Worm (Caenorhabditis elegans) whole organism, L1 larva: ENCODE results near the gene ZK643.6.

Experiments used
- C04F5.9 ChIP-seq: sonication (generic microtip); optimal IDR thresholded peaks from 2 replicates; lab custom pipeline; 2016; ENCODE audit warnings: missing genetic modification characterization, missing compliant biosample characterization
- C16A3.4 ChIP-seq: fragments of 150-350 bp; optimal IDR thresholded peaks from 2 replicates; lab custom pipeline; 2014; ENCODE audit warnings: missing biosample characterization, missing genetic modification characterization
- F16B12.6 ChIP-seq: fragments of 150-350 bp; optimal IDR thresholded peaks from 2 replicates; lab custom pipeline; 2014; ENCODE audit warnings: missing biosample characterization, missing genetic modification characterization
- Y116A8C.19 ChIP-seq: sonication (generic microtip); optimal IDR thresholded peaks from 2 replicates; lab custom pipeline; 2016; ENCODE audit warnings: missing compliant biosample characterization, missing genetic modification characterization, borderline replicate concordance
- aly-2 ChIP-seq: fragments of 150-350 bp; optimal IDR thresholded peaks from 2 replicates; lab custom pipeline; 2014; ENCODE audit warnings: missing biosample characterization, missing genetic modification characterization
- ama-1 ChIP-seq: fragments of 150-350 bp; optimal IDR thresholded peaks from 2 replicates; lab custom pipeline; 2014
- blmp-1 ChIP-seq: fragments of 150-350 bp; optimal IDR thresholded peaks from 2 replicates; lab custom pipeline; 2014; ENCODE audit warnings: missing biosample characterization, missing genetic modification characterization
- ceh-8 ChIP-seq: fragments of 200-800 bp; sonication (Bioruptor generic); optimal IDR thresholded peaks from 2 replicates; lab custom pipeline; 2018; ENCODE audit warnings: mild to moderate bottlenecking, missing genetic modification characterization, moderate library complexity, missing compliant biosample characterization
- ceh-82 ChIP-seq, 3 experiments: fragments of 150-350 bp in 1 of 3; sonication (generic microtip) in 2 of 3; optimal IDR thresholded peaks; 2 replicates each; lab custom pipeline; 2014 to 2017; ENCODE audit warnings: missing biosample characterization in 3 of 3, missing genetic modification characterization in 3 of 3
- ceh-88 ChIP-seq: fragments of 200-800 bp; sonication (Bioruptor generic); IDR thresholded peaks from 2 replicates; pipeline ENCODE4 v1.3.6; 2022; ENCODE audit warnings: missing genetic modification characterization, missing compliant biosample characterization
- ceh-90 ChIP-seq: sonication (generic microtip); optimal IDR thresholded peaks from 2 replicates; lab custom pipeline; 2016; ENCODE audit warnings: missing genetic modification characterization, missing compliant biosample characterization
- dpl-1 ChIP-seq, 3 experiments: fragments of 150-350 bp in 2 of 3; sonication (generic microtip) in 1 of 3; optimal IDR thresholded peaks; 2 replicates each; lab custom pipeline; 2014 to 2017; ENCODE audit warnings: missing biosample characterization in 3 of 3, missing genetic modification characterization in 3 of 3, missing genetic modification reagents in 3 of 3
- dsc-1 ChIP-seq: sonication (generic microtip); optimal IDR thresholded peaks from 2 replicates; lab custom pipeline; 2016; ENCODE audit warnings: mild to moderate bottlenecking, missing genetic modification characterization, missing compliant biosample characterization
- efl-1 ChIP-seq, 4 experiments: fragments of 150-350 bp; optimal IDR thresholded peaks in 3 of 4; peaks in 1 of 4; 1 replicate in 1 of 4; 2 replicates in 3 of 4; lab custom pipeline; 2014; ENCODE audit warnings: missing biosample characterization in 2 of 4, missing genetic modification characterization in 2 of 4, missing genetic modification reagents in 2 of 4
- egl-13 ChIP-seq: sonication (generic microtip); optimal IDR thresholded peaks from 2 replicates; lab custom pipeline; 2016; ENCODE audit warnings: missing genotype, missing genetic modification reagents, missing genetic modification characterization, missing compliant biosample characterization
- egl-27 ChIP-seq, 2 experiments: fragments of 150-350 bp in 1 of 2; sonication (generic microtip); optimal IDR thresholded peaks; 3 replicates each; lab custom pipeline; 2017 to 2018; ENCODE audit warnings: missing biosample characterization in 2 of 2, missing genetic modification characterization in 2 of 2, missing genetic modification reagents in 2 of 2
- elt-3 ChIP-seq, 6 experiments: fragments of 150-350 bp in 1 of 6; sonication (generic microtip); optimal IDR thresholded peaks; 2 replicates each; lab custom pipeline; 2017 to 2018; ENCODE audit warnings: missing biosample characterization in 6 of 6, missing genetic modification characterization in 6 of 6, inconsistent platforms in 1 of 6
- ets-5 ChIP-seq: fragments of 200-800 bp; sonication (Bioruptor generic); IDR thresholded peaks from 2 replicates; pipeline ENCODE4 v1.3.6; 2022; ENCODE audit warnings: missing genetic modification characterization, missing compliant biosample characterization
- fkh-10 ChIP-seq: sonication (generic microtip); optimal IDR thresholded peaks from 2 replicates; lab custom pipeline; 2017; ENCODE audit warnings: missing biosample characterization, missing genetic modification reagents, missing genetic modification characterization
- fkh-4 ChIP-seq: sonication (generic microtip); optimal IDR thresholded peaks from 2 replicates; lab custom pipeline; 2016; ENCODE audit warnings: missing compliant biosample characterization, missing genetic modification characterization, borderline replicate concordance
- fos-1 ChIP-seq: fragments of 150-350 bp; optimal IDR thresholded peaks from 2 replicates; lab custom pipeline; 2014; ENCODE audit warnings: missing biosample characterization, missing genetic modification characterization
- hlh-4 ChIP-seq: sonication (generic microtip); optimal IDR thresholded peaks from 2 replicates; lab custom pipeline; 2016; ENCODE audit warnings: mild to moderate bottlenecking, missing genetic modification characterization, missing compliant biosample characterization
- hpl-2 ChIP-seq: fragments of 150-350 bp; optimal IDR thresholded peaks from 2 replicates; lab custom pipeline; 2014; ENCODE audit warnings: missing biosample characterization, missing genetic modification reagents, missing genetic modification characterization
- isw-1 ChIP-seq: fragments of 200-800 bp; sonication (Bioruptor generic); IDR thresholded peaks from 2 replicates; pipeline ENCODE4 v1.3.6; 2022; ENCODE audit warnings: missing genetic modification characterization, missing compliant biosample characterization
- lin-15B ChIP-seq: fragments of 150-350 bp; sonication (generic microtip); optimal IDR thresholded peaks from 3 replicates; lab custom pipeline; 2014; ENCODE audit warnings: missing biosample characterization, missing genetic modification characterization
- lin-35 ChIP-seq, 2 experiments: fragments of 150-350 bp; optimal IDR thresholded peaks; 2 replicates each; lab custom pipeline; 2014; ENCODE audit warnings: missing biosample characterization in 2 of 2, missing genetic modification characterization in 2 of 2, missing genetic modification reagents in 2 of 2
- lsy-2 ChIP-seq, 2 experiments: fragments of 150-350 bp; optimal IDR thresholded peaks; 2 replicates each; lab custom pipeline; 2014; ENCODE audit warnings: missing biosample characterization in 2 of 2, missing genetic modification characterization in 2 of 2
- mab-9 ChIP-seq: fragments of 200-800 bp; sonication (Bioruptor generic); IDR thresholded peaks from 2 replicates; pipeline ENCODE4 v1.3.6; 2022; ENCODE audit warnings: missing genetic modification reagents, missing genetic modification characterization, missing compliant biosample characterization
- mef-2 ChIP-seq: fragments of 150-350 bp; optimal IDR thresholded peaks from 2 replicates; lab custom pipeline; 2014; ENCODE audit warnings: missing biosample characterization, missing genetic modification characterization
- mep-1 ChIP-seq: fragments of 150-350 bp; optimal IDR thresholded peaks from 2 replicates; lab custom pipeline; 2014; ENCODE audit warnings: missing biosample characterization, missing genetic modification characterization
- nhr-11 ChIP-seq: fragments of 150-350 bp; optimal IDR thresholded peaks from 2 replicates; lab custom pipeline; 2014; ENCODE audit warnings: missing biosample characterization, missing genetic modification characterization
- nhr-19 ChIP-seq: fragments of 200-800 bp; sonication (Bioruptor generic); conservative IDR thresholded peaks from 2 replicates; pipeline ENCODE4 v1.3.6; 2022; ENCODE audit warnings: missing genetic modification characterization, missing compliant biosample characterization
- nhr-28 ChIP-seq: fragments of 150-350 bp; optimal IDR thresholded peaks from 2 replicates; lab custom pipeline; 2014; ENCODE audit warnings: missing biosample characterization, missing genetic modification characterization
- nhr-71 ChIP-seq: sonication (generic microtip); optimal IDR thresholded peaks from 2 replicates; lab custom pipeline; 2016; ENCODE audit warnings: mild to moderate bottlenecking, missing genetic modification characterization, moderate library complexity, missing compliant biosample characterization
- nhr-76 ChIP-seq: sonication (generic microtip); optimal IDR thresholded peaks from 2 replicates; lab custom pipeline; 2017; ENCODE audit warnings: missing biosample characterization, missing genetic modification characterization
- nhr-84 ChIP-seq: sonication (generic microtip); optimal IDR thresholded peaks from 2 replicates; lab custom pipeline; 2017; ENCODE audit warnings: missing biosample characterization, missing genetic modification characterization
- pax-3 ChIP-seq: fragments of 200-800 bp; sonication (Bioruptor generic); optimal IDR thresholded peaks from 2 replicates; lab custom pipeline; 2018; ENCODE audit warnings: mild to moderate bottlenecking, missing genetic modification characterization, moderate library complexity, missing compliant biosample characterization
- pqm-1 ChIP-seq: sonication (generic microtip); optimal IDR thresholded peaks from 3 replicates; lab custom pipeline; 2017; ENCODE audit warnings: missing biosample characterization, missing genetic modification characterization
- rnt-1 ChIP-seq: sonication (generic microtip); optimal IDR thresholded peaks from 2 replicates; lab custom pipeline; 2016; ENCODE audit warnings: mild to moderate bottlenecking, missing genetic modification characterization, moderate library complexity, missing compliant biosample characterization
- snu-23 ChIP-seq: sonication (generic microtip); optimal IDR thresholded peaks from 2 replicates; lab custom pipeline; 2016; ENCODE audit warnings: missing genetic modification characterization, missing compliant biosample characterization
- swsn-7 ChIP-seq: sonication (generic microtip); optimal IDR thresholded peaks from 2 replicates; lab custom pipeline; 2016; ENCODE audit warnings: missing genetic modification characterization, missing compliant biosample characterization
- unc-130 ChIP-seq: fragments of 150-350 bp; optimal IDR thresholded peaks from 2 replicates; lab custom pipeline; 2017; ENCODE audit warnings: missing biosample characterization, missing genetic modification characterization, inconsistent platforms
- unc-62 ChIP-seq: fragments of 150-350 bp; optimal IDR thresholded peaks from 2 replicates; lab custom pipeline; 2014; ENCODE audit warnings: missing biosample characterization, missing genetic modification reagents, missing genetic modification characterization
- unc-86 ChIP-seq: sonication (generic microtip); optimal IDR thresholded peaks from 2 replicates; lab custom pipeline; 2016; ENCODE audit warnings: missing genetic modification characterization, missing compliant biosample characterization
- unc-98 ChIP-seq: fragments of 200-800 bp; sonication (Bioruptor generic); IDR thresholded peaks from 2 replicates; pipeline ENCODE4 v1.3.6; 2022; ENCODE audit warnings: missing genetic modification characterization, missing compliant biosample characterization
- vab-15 ChIP-seq: sonication (generic microtip); optimal IDR thresholded peaks from 2 replicates; lab custom pipeline; 2017; ENCODE audit warnings: missing genotype, mild to moderate bottlenecking, missing genetic modification characterization, missing compliant biosample characterization
- xbp-1 ChIP-seq: sonication (generic microtip); optimal IDR thresholded peaks from 2 replicates; lab custom pipeline; 2016; ENCODE audit warnings: missing genetic modification characterization, missing compliant biosample characterization
- zag-1 ChIP-seq: fragments of 150-350 bp; optimal IDR thresholded peaks from 2 replicates; lab custom pipeline; 2014; ENCODE audit warnings: missing biosample characterization, missing genetic modification characterization
- ztf-11 ChIP-seq, 2 experiments: sonication (generic microtip); optimal IDR thresholded peaks; 2 replicates each; lab custom pipeline; 2016 to 2017; ENCODE audit warnings: missing genetic modification characterization in 2 of 2, missing biosample characterization in 1 of 2, missing compliant biosample characterization in 1 of 2
- ztf-4 ChIP-seq: fragments of 150-350 bp; optimal IDR thresholded peaks from 2 replicates; lab custom pipeline; 2014; ENCODE audit warnings: missing biosample characterization, missing genetic modification characterization

The ZK643.6 gene

DNA sequence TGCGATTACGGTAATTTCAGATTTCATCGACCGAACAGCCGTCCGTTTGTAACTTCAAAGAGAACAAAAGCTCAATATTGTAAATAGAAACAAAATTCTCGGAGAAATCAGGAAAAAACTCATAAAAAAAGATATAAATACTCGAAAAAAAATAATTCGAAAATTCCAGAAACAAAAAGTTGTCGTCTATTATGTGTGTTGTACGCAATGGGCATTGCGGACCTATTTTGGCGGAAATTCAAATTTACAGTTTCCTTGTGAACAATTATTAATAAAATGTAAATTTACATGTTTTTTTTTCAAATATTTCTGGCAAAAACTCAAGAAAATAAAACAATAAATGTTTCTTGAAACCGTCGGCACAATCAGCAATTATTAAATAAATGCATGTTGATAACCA, 24.9 kb upstream of the ZK643.6 start:
- TF ChIP-seq F16B12.6 (peak; percentile 5), lin-35 (GFP tag; optimal IDR thresholded peaks at IDR 0.05; lab: Kevin White, UChicago) (peak in 1 of 2 experiments; percentile 11), efl-1 (optimal IDR thresholded peaks at IDR 0.05; lab: Kevin White, UChicago) (no peak), efl-1 (GFP tag; optimal IDR thresholded peaks at IDR 0.05 in 1 of 2; lab: Kevin White, UChicago) (peak in 1 of 2 experiments; percentile 41), dpl-1 (GFP tag; optimal IDR thresholded peaks at IDR 0.05; lab: Kevin White, UChicago) (peak in 1 of 3 experiments; percentile 40), unc-62 (GFP tag; lab: Kevin White, UChicago) (no peak), mef-2 (tag; lab: Kevin White, UChicago) (no peak)

DNA sequence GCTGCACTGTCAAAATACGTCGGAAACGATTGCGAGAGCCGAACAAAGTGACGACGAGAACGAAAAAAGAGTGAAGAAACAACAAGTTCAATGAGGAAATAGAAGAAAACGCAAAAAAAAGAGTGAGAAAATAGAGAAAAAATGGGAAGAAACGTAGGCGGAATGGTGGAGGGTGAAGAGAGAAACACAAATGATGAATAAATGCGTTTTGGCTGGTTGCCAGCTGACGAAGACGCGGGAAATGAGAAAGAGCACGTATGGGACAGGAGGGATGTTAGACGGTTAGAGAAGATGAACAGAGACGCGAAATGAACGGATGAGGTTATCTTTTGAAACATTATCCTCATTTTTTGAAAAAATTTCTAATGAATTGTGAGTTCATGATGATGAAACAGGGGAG, 24.4 kb upstream of the ZK643.6 start:
- TF ChIP-seq unc-130 = no peak
- TF ChIP-seq egl-13 (tag; lab: Kevin White, UChicago) = no peak
- TF ChIP-seq ceh-90 (tag; lab: Kevin White, UChicago) = no peak
- TF ChIP-seq ceh-88 = 0 out of 2 replicates have a peak, but pooled peaks have one; percentile 28
- TF ChIP-seq lsy-2 (tag; optimal IDR thresholded peaks at IDR 0.05; lab: Kevin White, UChicago) = peak; percentile 60 to 79
- TF ChIP-seq vab-15 = no peak
- TF ChIP-seq fkh-10 (GFP tag; lab: Kevin White, UChicago) = peak; percentile 47
- peak; percentile 37 for TF ChIP-seq ztf-4 (tag; lab: Kevin White, UChicago)
- peak; percentile 41 for TF ChIP-seq xbp-1 (tag; lab: Kevin White, UChicago)
- no peak for TF ChIP-seq egl-27 (tag; optimal IDR thresholded peaks at IDR 0.05; lab: Kevin White, UChicago)
- TF ChIP-seq nhr-19 (GFP tag; lab: Robert Waterston, UW) = peak; percentile 54
- TF ChIP-seq nhr-11 (tag; lab: Kevin White, UChicago) = no peak
- no peak for TF ChIP-seq ceh-8 (GFP tag; lab: Kevin White, UChicago)
- no peak for TF ChIP-seq Y116A8C.19 (tag; lab: Kevin White, UChicago)
- no peak for TF ChIP-seq unc-62 (GFP tag; lab: Kevin White, UChicago)
- TF ChIP-seq ceh-82 (tag; optimal IDR thresholded peaks at IDR 0.05; lab: Kevin White, UChicago) = peak in 2 of 3 experiments; percentile 57 to 77
- no peak for TF ChIP-seq hpl-2
- TF ChIP-seq blmp-1 = peak; percentile 45
- TF ChIP-seq snu-23 (GFP tag; lab: Kevin White, UChicago) = peak; percentile 67
- TF ChIP-seq lin-35 (GFP tag; optimal IDR thresholded peaks at IDR 0.05; lab: Kevin White, UChicago) = peak; percentile 54 to 67
- peak; percentile 20 for TF ChIP-seq F16B12.6
- TF ChIP-seq mef-2 (tag; lab: Kevin White, UChicago) = peak; percentile 36
- peak; percentile 57 to 72 for TF ChIP-seq efl-1 (optimal IDR thresholded peaks at IDR 0.05; lab: Kevin White, UChicago)
- peak; percentile 45 to 89 for TF ChIP-seq efl-1 (GFP tag; optimal IDR thresholded peaks at IDR 0.05 in 1 of 2; lab: Kevin White, UChicago)
- TF ChIP-seq nhr-71 (tag; lab: Kevin White, UChicago) = peak; percentile 79
- TF ChIP-seq rnt-1 (tag; lab: Kevin White, UChicago) = peak; percentile 49
- no peak for TF ChIP-seq nhr-84 (tag; lab: Kevin White, UChicago)
- TF ChIP-seq fos-1 (tag; lab: Kevin White, UChicago) = no peak
- TF ChIP-seq hlh-4 = no peak
- TF ChIP-seq C04F5.9 (tag; lab: Kevin White, UChicago) = no peak
- TF ChIP-seq swsn-7 = peak; percentile 60
- TF ChIP-seq unc-86 (tag; lab: Kevin White, UChicago) = peak; percentile 31
- TF ChIP-seq nhr-28 (tag; lab: Kevin White, UChicago) = no peak
- peak in 2 of 6 experiments; percentile 23 to 42 for TF ChIP-seq elt-3 (tag; optimal IDR thresholded peaks at IDR 0.05; lab: Kevin White, UChicago)
- TF ChIP-seq lin-15B (tag; lab: Kevin White, UChicago) = peak; percentile 34
- TF ChIP-seq mab-9 (GFP tag; lab: Robert Waterston, UW) = no peak
- TF ChIP-seq unc-98 (GFP tag; lab: Robert Waterston, UW) = no peak
- TF ChIP-seq fkh-4 (tag; lab: Kevin White, UChicago) = no peak
- no peak for TF ChIP-seq nhr-76 (tag; lab: Kevin White, UChicago)
- TF ChIP-seq zag-1 = no peak
- peak; percentile 9; the same call in 1 of the 2 replicates for TF ChIP-seq isw-1 (GFP tag; lab: Robert Waterston, UW)
- TF ChIP-seq pqm-1 (tag; lab: Kevin White, UChicago) = no peak
- no peak for TF ChIP-seq ama-1 (lab: Kevin White, UChicago)
- TF ChIP-seq pax-3 = no peak
- TF ChIP-seq dsc-1 (tag; lab: Kevin White, UChicago) = peak; percentile 48
- TF ChIP-seq C16A3.4 (tag; lab: Kevin White, UChicago) = peak; percentile 52
- no peak for TF ChIP-seq ztf-11 (tag; optimal IDR thresholded peaks at IDR 0.05; lab: Kevin White, UChicago)
- no peak for TF ChIP-seq aly-2 (tag; lab: Kevin White, UChicago)
- TF ChIP-seq mep-1 (tag; lab: Kevin White, UChicago) = peak; percentile 78
- TF ChIP-seq ets-5 (GFP tag; lab: Robert Waterston, UW) = no peak
